Worm (Caenorhabditis elegans) whole organism, young adult: Measurements from ENCODE around the gene F47G3.3.

Source experiments
- B0336.3 ChIP-seq: fragments of 200-800 bp; sonication (Bioruptor generic); IDR thresholded peaks from 2 replicates; pipeline ENCODE4 v1.3.6; 2022; ENCODE audit warnings: missing genetic modification characterization, missing compliant biosample characterization
- F10E7.11 ChIP-seq: sonication (generic microtip); optimal IDR thresholded peaks from 2 replicates; lab custom pipeline; 2017; ENCODE audit warnings: mild to moderate bottlenecking, missing genetic modification characterization, moderate library complexity, missing compliant biosample characterization
- F39B2.1 ChIP-seq: fragments of 200-800 bp; sonication (Bioruptor generic); IDR thresholded peaks from 2 replicates; pipeline ENCODE4 v1.3.6; 2022; ENCODE audit warnings: missing genetic modification reagents, missing genetic modification characterization, missing compliant biosample characterization
- F57A8.1 ChIP-seq: fragments of 200-800 bp; sonication (Bioruptor generic); optimal IDR thresholded peaks from 2 replicates; lab custom pipeline; 2018; ENCODE audit warnings: mild to moderate bottlenecking, missing genetic modification characterization, moderate library complexity, missing compliant biosample characterization
- F57C9.4 ChIP-seq: sonication (generic microtip); optimal IDR thresholded peaks from 2 replicates; lab custom pipeline; 2017; ENCODE audit warnings: mild to moderate bottlenecking, missing genetic modification characterization, missing compliant biosample characterization
- K12H6.12 ChIP-seq: fragments of 200-800 bp; sonication (Bioruptor generic); optimal IDR thresholded peaks from 2 replicates; lab custom pipeline; 2018; ENCODE audit warnings: mild to moderate bottlenecking, missing genetic modification characterization, missing compliant biosample characterization
- Y95B8A.8 ChIP-seq: fragments of 200-800 bp; sonication (Bioruptor generic); IDR thresholded peaks from 2 replicates; pipeline ENCODE4 v1.3.6; 2022; ENCODE audit warnings: missing genetic modification reagents, missing genetic modification characterization, missing compliant biosample characterization
- ama-1 ChIP-seq, 3 experiments: fragments of 150-350 bp in 1 of 3; sonication (generic microtip) in 2 of 3; optimal IDR thresholded peaks; 2 replicates each; lab custom pipeline; 2014 to 2018; ENCODE audit warnings: missing biosample characterization in 2 of 3, missing genetic modification characterization in 2 of 3, missing genetic modification reagents in 2 of 3
- aptf-2 ChIP-seq: fragments of 200-800 bp; sonication (Bioruptor generic); conservative IDR thresholded peaks from 2 replicates; pipeline ENCODE4 v1.3.6; 2022; ENCODE audit warnings: missing genetic modification reagents, missing genetic modification characterization, missing compliant biosample characterization
- attf-5 ChIP-seq: fragments of 200-800 bp; sonication (Bioruptor generic); optimal IDR thresholded peaks from 2 replicates; lab custom pipeline; 2018; ENCODE audit warnings: mild to moderate bottlenecking, missing genetic modification characterization, missing compliant biosample characterization
- bed-1 ChIP-seq: fragments of 200-800 bp; sonication (Bioruptor generic); IDR thresholded peaks from 2 replicates; pipeline ENCODE4 v1.3.6; 2022; ENCODE audit warnings: missing genetic modification reagents, missing genetic modification characterization, missing compliant biosample characterization
- cebp-1 ChIP-seq, 2 experiments: fragments of 200-800 bp in 1 of 2; sonication (Bioruptor generic) in 1 of 2; sonication (generic microtip) in 1 of 2; IDR thresholded peaks in 1 of 2; optimal IDR thresholded peaks in 1 of 2; 2 replicates each; pipeline versions ENCODE4 v1.3.6 to Lab custom; 2017 to 2022; ENCODE audit warnings: missing compliant biosample characterization in 2 of 2, missing genetic modification characterization in 2 of 2, mild to moderate bottlenecking in 1 of 2, missing genetic modification reagents in 1 of 2, moderate library complexity in 1 of 2
- ceh-40 ChIP-seq: fragments of 200-800 bp; sonication (Bioruptor generic); IDR thresholded peaks from 2 replicates; pipeline ENCODE4 v1.3.6; 2022; ENCODE audit warnings: missing genetic modification characterization, missing compliant biosample characterization
- ceh-58 ChIP-seq: fragments of 200-800 bp; sonication (Bioruptor generic); IDR thresholded peaks from 2 replicates; pipeline ENCODE4 v1.3.6; 2022; ENCODE audit warnings: missing genetic modification characterization, missing compliant biosample characterization
- die-1 ChIP-seq: sonication (generic microtip); optimal IDR thresholded peaks from 2 replicates; lab custom pipeline; 2016; ENCODE audit warnings: missing genotype, mild to moderate bottlenecking, missing genetic modification characterization, missing compliant biosample characterization
- egl-18 ChIP-seq: fragments of 200-800 bp; sonication (Bioruptor generic); IDR thresholded peaks from 2 replicates; pipeline ENCODE4 v1.3.6; 2022; ENCODE audit warnings: missing genetic modification reagents, missing genetic modification characterization, missing compliant biosample characterization
- egrh-3 ChIP-seq: fragments of 200-800 bp; sonication (Bioruptor generic); IDR thresholded peaks from 2 replicates; pipeline ENCODE4 v1.3.6; 2022; ENCODE audit warnings: missing genetic modification reagents, missing genetic modification characterization, missing compliant biosample characterization
- hrde-1 ChIP-seq: sonication (generic microtip); optimal IDR thresholded peaks from 2 replicates; lab custom pipeline; 2016; ENCODE audit warnings: missing genetic modification characterization, mild to moderate bottlenecking, missing compliant biosample characterization, moderate library complexity, missing genotype, missing genetic modification reagents, borderline replicate concordance
- hsf-1 ChIP-seq: fragments of 200-800 bp; sonication (Bioruptor generic); IDR thresholded peaks from 2 replicates; pipeline ENCODE4 v1.3.6; 2022; ENCODE audit warnings: missing genetic modification reagents, missing genetic modification characterization, missing compliant biosample characterization
- lsl-1 ChIP-seq: fragments of 200-800 bp; sonication (Bioruptor generic); optimal IDR thresholded peaks from 2 replicates; lab custom pipeline; 2018; ENCODE audit warnings: mild to moderate bottlenecking, missing genetic modification characterization, moderate library complexity, missing compliant biosample characterization
- lsy-27 ChIP-seq: sonication (generic microtip); optimal IDR thresholded peaks from 2 replicates; lab custom pipeline; 2017; ENCODE audit warnings: missing genetic modification characterization, mild to moderate bottlenecking, missing compliant biosample characterization, antibody characterized with exemption, missing genotype, borderline replicate concordance; ENCODE audit not compliant: insufficient read depth
- madf-3 ChIP-seq: fragments of 200-800 bp; sonication (Bioruptor generic); IDR thresholded peaks from 2 replicates; pipeline ENCODE4 v1.3.6; 2022; ENCODE audit warnings: missing genetic modification reagents, missing genetic modification characterization, missing compliant biosample characterization
- madf-6 ChIP-seq: fragments of 200-800 bp; sonication (Bioruptor generic); IDR thresholded peaks from 2 replicates; pipeline ENCODE4 v1.3.6; 2022; ENCODE audit warnings: missing genetic modification reagents, missing genetic modification characterization, missing compliant biosample characterization
- mcd-1 ChIP-seq: fragments of 200-800 bp; sonication (Bioruptor generic); IDR thresholded peaks from 2 replicates; pipeline ENCODE4 v1.3.6; 2022; ENCODE audit warnings: missing genetic modification reagents, missing genetic modification characterization, missing compliant biosample characterization
- nhr-120 ChIP-seq: fragments of 200-800 bp; sonication (Bioruptor generic); IDR thresholded peaks from 2 replicates; pipeline ENCODE4 v1.3.6; 2022; ENCODE audit warnings: missing genetic modification characterization, missing compliant biosample characterization
- rcor-1 ChIP-seq: fragments of 200-800 bp; sonication (Bioruptor generic); IDR thresholded peaks from 2 replicates; pipeline ENCODE4 v1.3.6; 2022; ENCODE audit warnings: missing genetic modification reagents, missing genetic modification characterization, missing compliant biosample characterization
- rpc-1 ChIP-seq, 2 experiments: fragments of 150-350 bp in 1 of 2; sonication (generic microtip) in 1 of 2; optimal IDR thresholded peaks; 2 replicates each; lab custom pipeline; 2014 to 2018; ENCODE audit warnings: missing biosample characterization in 1 of 2, missing genetic modification characterization in 1 of 2, missing genetic modification reagents in 1 of 2, missing genotype in 1 of 2
- sdz-38 ChIP-seq: sonication (generic microtip); optimal IDR thresholded peaks from 2 replicates; lab custom pipeline; 2016; ENCODE audit warnings: missing genotype, missing genetic modification characterization, missing compliant biosample characterization
- sea-2 ChIP-seq: fragments of 200-800 bp; sonication (Bioruptor generic); IDR thresholded peaks from 2 replicates; pipeline ENCODE4 v1.3.6; 2022; ENCODE audit warnings: missing genetic modification characterization, missing compliant biosample characterization
- snpc-3.4 ChIP-seq: sonication (generic microtip); optimal IDR thresholded peaks from 2 replicates; lab custom pipeline; 2017; ENCODE audit warnings: missing genetic modification characterization, mild to moderate bottlenecking, missing compliant biosample characterization, antibody characterized with exemption, moderate library complexity, missing genotype, missing genetic modification reagents
- somi-1 ChIP-seq: fragments of 200-800 bp; sonication (Bioruptor generic); optimal IDR thresholded peaks from 2 replicates; lab custom pipeline; 2018; ENCODE audit warnings: mild to moderate bottlenecking, missing genetic modification characterization, missing compliant biosample characterization
- tbx-9 ChIP-seq: sonication (generic microtip); optimal IDR thresholded peaks from 2 replicates; lab custom pipeline; 2016; ENCODE audit warnings: borderline replicate concordance, missing genetic modification characterization, inconsistent platforms, missing compliant biosample characterization
- tlf-1 ChIP-seq: fragments of 200-800 bp; sonication (Bioruptor generic); optimal IDR thresholded peaks from 2 replicates; lab custom pipeline; 2018; ENCODE audit warnings: mild to moderate bottlenecking, missing genetic modification characterization, missing compliant biosample characterization
- unc-130 ChIP-seq: sonication (generic microtip); optimal IDR thresholded peaks from 2 replicates; lab custom pipeline; 2016; ENCODE audit warnings: missing genetic modification reagents, missing genetic modification characterization, missing compliant biosample characterization
- zfh-2 ChIP-seq: fragments of 200-800 bp; sonication (Bioruptor generic); conservative IDR thresholded peaks from 2 replicates; pipeline ENCODE4 v1.3.6; 2022; ENCODE audit warnings: missing genetic modification reagents, missing genetic modification characterization, missing compliant biosample characterization
- ztf-18 ChIP-seq: sonication (generic microtip); optimal IDR thresholded peaks from 2 replicates; lab custom pipeline; 2016; ENCODE audit warnings: missing genotype, mild to moderate bottlenecking, missing genetic modification characterization, missing compliant biosample characterization
- ztf-3 ChIP-seq: fragments of 200-800 bp; sonication (Bioruptor generic); optimal IDR thresholded peaks from 2 replicates; lab custom pipeline; 2018; ENCODE audit warnings: mild to moderate bottlenecking, missing genetic modification characterization, missing compliant biosample characterization
- ztf-6 ChIP-seq: fragments of 200-800 bp; sonication (Bioruptor generic); IDR thresholded peaks from 2 replicates; pipeline ENCODE4 v1.3.6; 2022; ENCODE audit warnings: missing genetic modification reagents, missing genetic modification characterization, missing compliant biosample characterization

Gene F47G3.3

DNA sequence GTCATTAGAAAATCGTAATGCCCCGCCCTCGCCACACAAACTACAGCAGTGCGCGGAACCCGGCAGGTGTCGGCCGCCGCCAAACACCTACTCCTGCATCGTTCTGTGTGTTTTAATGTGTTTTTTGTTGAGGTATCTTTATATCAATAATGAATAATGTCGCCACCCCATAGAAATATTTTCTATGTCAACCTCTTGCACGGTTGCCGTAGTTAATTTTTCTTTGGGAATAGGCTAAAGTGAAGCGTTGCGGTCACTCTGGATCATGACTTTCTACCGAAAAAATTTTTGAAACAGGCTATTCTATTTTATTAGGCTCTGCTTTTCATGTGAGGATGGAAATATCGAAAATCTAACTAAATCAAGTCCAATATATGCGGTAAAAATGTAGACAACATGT, 46.9 kb upstream of the F47G3.3 start (continued):
- peak; percentile 39 for TF ChIP-seq hrde-1 (tag; lab: Kevin White, UChicago)
- TF ChIP-seq die-1 (tag; lab: Kevin White, UChicago): peak; percentile 28
- TF ChIP-seq rpc-1 (optimal IDR thresholded peaks at IDR 0.05; lab: Kevin White, UChicago): no peak
- peak; percentile 12 for TF ChIP-seq rpc-1 (tag; optimal IDR thresholded peaks at IDR 0.05; lab: Kevin White, UChicago)
- no peak for TF ChIP-seq unc-130 (GFP tag; lab: Kevin White, UChicago)
- TF ChIP-seq aptf-2 (GFP tag; lab: Robert Waterston, UW): no peak
- TF ChIP-seq bed-1 (GFP tag; lab: Robert Waterston, UW): no peak
- TF ChIP-seq madf-6 (GFP tag; lab: Robert Waterston, UW): no peak
- no peak for TF ChIP-seq attf-5 (GFP tag; lab: Kevin White, UChicago)
- TF ChIP-seq B0336.3 (GFP tag; lab: Robert Waterston, UW): no peak
- TF ChIP-seq snpc-3.4 (tag; lab: Kevin White, UChicago): peak; percentile 97
- TF ChIP-seq nhr-120 (GFP tag; lab: Robert Waterston, UW): no peak
- TF ChIP-seq tlf-1 (GFP tag; lab: Kevin White, UChicago): no peak
- no peak for TF ChIP-seq F57A8.1
- peak; percentile 77 for TF ChIP-seq ama-1 (optimal IDR thresholded peaks at IDR 0.05; lab: Kevin White, UChicago)
- TF ChIP-seq ama-1 (GFP tag; optimal IDR thresholded peaks at IDR 0.05; lab: Kevin White, UChicago): no peak
- TF ChIP-seq egl-18 (GFP tag; lab: Robert Waterston, UW): no peak
- TF ChIP-seq lsl-1 (GFP tag; lab: Kevin White, UChicago): no peak
- no peak for TF ChIP-seq ztf-6 (GFP tag; lab: Robert Waterston, UW)
- no peak for TF ChIP-seq cebp-1 (GFP tag; IDR thresholded peaks at IDR 0.05; lab: Robert Waterston, UW)
- no peak for TF ChIP-seq cebp-1 (tag; optimal IDR thresholded peaks at IDR 0.05; lab: Kevin White, UChicago)
- TF ChIP-seq mcd-1 (GFP tag; lab: Robert Waterston, UW): no peak
- no peak for TF ChIP-seq madf-3
- TF ChIP-seq ceh-40 (GFP tag; lab: Robert Waterston, UW): no peak
- TF ChIP-seq ztf-18: peak; percentile 22
- no peak for TF ChIP-seq F57C9.4
- TF ChIP-seq ztf-3 (GFP tag; lab: Kevin White, UChicago): no peak
- peak; percentile 68 for TF ChIP-seq rcor-1 (GFP tag; lab: Robert Waterston, UW)
- TF ChIP-seq sea-2 (GFP tag; lab: Robert Waterston, UW): no peak
- peak; percentile 61; the same call in 1 of the 2 replicates for TF ChIP-seq hsf-1 (GFP tag; lab: Robert Waterston, UW)
- no peak for TF ChIP-seq somi-1
- no peak for TF ChIP-seq tbx-9 (tag; lab: Kevin White, UChicago)
- TF ChIP-seq F10E7.11 (tag; lab: Kevin White, UChicago): no peak
- no peak for TF ChIP-seq egrh-3 (GFP tag; lab: Robert Waterston, UW)
- TF ChIP-seq F39B2.1 (GFP tag; lab: Robert Waterston, UW): no peak
- TF ChIP-seq sdz-38 (tag; lab: Kevin White, UChicago): no peak
- no peak for TF ChIP-seq K12H6.12 (tag; lab: Kevin White, UChicago)
- no peak for TF ChIP-seq ceh-58 (GFP tag; lab: Robert Waterston, UW)
- TF ChIP-seq lsy-27 (tag; lab: Kevin White, UChicago): no peak
- no peak for TF ChIP-seq zfh-2 (GFP tag; lab: Robert Waterston, UW)
- TF ChIP-seq Y95B8A.8 (GFP tag; lab: Robert Waterston, UW): no peak
- TF ChIP-seq, all 124 proteins: peak for 20
